Worm (Caenorhabditis elegans): ENCODE results near the gene Y102A11A.5.

Y102A11A.5 gene

DNA sequence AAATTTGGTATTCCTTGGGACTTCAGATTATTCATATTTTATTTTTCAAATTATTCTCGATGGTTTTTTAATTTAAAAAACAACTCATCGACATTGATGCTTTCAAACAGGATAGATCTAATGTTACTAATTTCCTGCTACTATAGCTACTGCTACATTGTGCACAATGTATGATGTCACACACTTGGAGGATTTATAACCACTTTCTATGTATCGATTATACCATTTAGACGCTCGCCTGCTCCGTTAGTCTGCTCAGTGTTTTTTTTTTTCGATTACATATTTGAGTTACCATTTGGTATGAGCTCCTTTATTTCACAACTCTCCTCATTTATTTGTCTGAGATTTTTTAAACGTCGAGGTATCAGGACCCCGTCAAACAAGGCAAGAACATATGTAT, 41.0 kb downstream of the Y102A11A.5 start, which contains the start of gene Y40A1A.2:
TSS of gene Y40A1A.2 (plus strand) at position 301 of the 400 bp plus-strand sequence.
- TF ChIP-seq tbx-11 (GFP tag; IDR thresholded peaks at IDR 0.05) (no peak), hmbx-1 (tag; optimal IDR thresholded peaks at IDR 0.05) (no peak), ceh-36 (tag; optimal IDR thresholded peaks at IDR 0.05) (no peak), hnd-1 (tag; optimal IDR thresholded peaks at IDR 0.05) (no peak), hmg-4 (GFP tag; optimal IDR thresholded peaks at IDR 0.05) (no peak), ceh-13 (GFP tag; optimal IDR thresholded peaks at IDR 0.05) (no peak), aly-1 (tag; optimal IDR thresholded peaks at IDR 0.05) (no peak), F13C5.2 (tag; optimal IDR thresholded peaks at IDR 0.05) (no peak)

DNA sequence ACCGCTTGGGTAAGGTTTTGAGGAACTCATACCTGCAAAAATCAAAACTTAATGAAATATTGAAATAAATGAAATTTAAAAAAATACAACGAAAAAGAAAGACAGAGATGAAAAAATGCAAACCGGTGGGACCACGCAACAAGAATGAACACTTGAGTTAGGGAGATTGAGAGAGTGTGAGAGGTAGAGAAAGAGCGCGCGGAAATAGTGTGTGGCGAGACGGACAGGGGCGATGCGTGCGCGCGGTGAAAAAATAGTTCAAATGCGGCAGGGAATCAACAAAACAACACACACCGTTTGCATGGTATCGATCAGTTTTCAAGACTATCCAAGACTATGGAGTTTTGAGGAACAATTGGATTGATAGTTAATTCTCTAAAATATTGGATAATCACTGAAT, 41.8 kb downstream of the Y102A11A.5 start, which contains the start of gene meg-3:
TSS of gene meg-3 (minus strand) at position 32 of the 400 bp plus-strand sequence.
- TF ChIP-seq B0310.2 (tag; optimal IDR thresholded peaks at IDR 0.05) (no peak), hmbx-1 (tag; optimal IDR thresholded peaks at IDR 0.05) (no peak), hnd-1 (tag; optimal IDR thresholded peaks at IDR 0.05) (no peak), ama-1 (optimal IDR thresholded peaks at IDR 0.05) (no peak), tbx-11 (GFP tag; IDR thresholded peaks at IDR 0.05) (no peak), ceh-36 (tag; optimal IDR thresholded peaks at IDR 0.05) (no peak), ceh-13 (GFP tag; optimal IDR thresholded peaks at IDR 0.05) (no peak)

DNA sequence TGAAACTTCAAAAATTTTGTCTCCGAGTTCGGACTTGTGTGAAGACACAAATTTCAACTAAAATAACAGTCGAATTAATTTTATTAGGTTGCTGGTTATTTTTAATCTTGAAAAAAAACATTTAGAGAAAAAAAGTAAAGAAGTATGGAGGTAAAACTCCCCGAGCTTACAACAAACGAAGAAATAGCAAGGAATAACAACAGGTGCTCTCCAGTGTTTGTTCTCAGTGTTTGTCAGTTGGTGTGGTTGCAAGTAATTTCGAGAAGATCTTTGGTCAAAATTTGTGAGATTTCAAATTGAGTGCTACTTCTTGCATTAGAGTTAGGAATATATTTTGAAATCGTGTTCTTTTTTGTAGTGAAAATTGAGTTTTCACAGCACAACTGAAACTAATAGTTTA, 46.6 kb downstream of the Y102A11A.5 start:
- no peak for TF ChIP-seq tbx-37 (GFP tag; conservative IDR thresholded peaks at IDR 0.05)
- no peak for TF ChIP-seq scrt-1 (GFP tag; IDR thresholded peaks at IDR 0.05)
- TF ChIP-seq flt-1 (GFP tag; IDR thresholded peaks at IDR 0.05), result no peak
- TF ChIP-seq ceh-36 (tag; optimal IDR thresholded peaks at IDR 0.05), result no peak
- no peak for TF ChIP-seq ceh-13 (GFP tag; optimal IDR thresholded peaks at IDR 0.05)
- TF ChIP-seq aly-1 (tag; optimal IDR thresholded peaks at IDR 0.05), result no peak
- TF ChIP-seq sea-1 (GFP tag; conservative IDR thresholded peaks at IDR 0.05), result no peak
- no peak for TF ChIP-seq tra-4 (tag; optimal IDR thresholded peaks at IDR 0.05)
- no peak for TF ChIP-seq hmg-4 (GFP tag; optimal IDR thresholded peaks at IDR 0.05)
- no peak for TF ChIP-seq ama-1 (optimal IDR thresholded peaks at IDR 0.05)
- TF ChIP-seq pes-1 (GFP tag; IDR thresholded peaks at IDR 0.05), result no peak
- TF ChIP-seq ets-7 (tag; optimal IDR thresholded peaks at IDR 0.05), result no peak
- no peak for TF ChIP-seq tbx-11 (GFP tag; IDR thresholded peaks at IDR 0.05)
- no peak for TF ChIP-seq hmbx-1 (tag; optimal IDR thresholded peaks at IDR 0.05)
- no peak for TF ChIP-seq F13C5.2 (tag; optimal IDR thresholded peaks at IDR 0.05)
- TF ChIP-seq B0310.2 (tag; optimal IDR thresholded peaks at IDR 0.05), result no peak

DNA sequence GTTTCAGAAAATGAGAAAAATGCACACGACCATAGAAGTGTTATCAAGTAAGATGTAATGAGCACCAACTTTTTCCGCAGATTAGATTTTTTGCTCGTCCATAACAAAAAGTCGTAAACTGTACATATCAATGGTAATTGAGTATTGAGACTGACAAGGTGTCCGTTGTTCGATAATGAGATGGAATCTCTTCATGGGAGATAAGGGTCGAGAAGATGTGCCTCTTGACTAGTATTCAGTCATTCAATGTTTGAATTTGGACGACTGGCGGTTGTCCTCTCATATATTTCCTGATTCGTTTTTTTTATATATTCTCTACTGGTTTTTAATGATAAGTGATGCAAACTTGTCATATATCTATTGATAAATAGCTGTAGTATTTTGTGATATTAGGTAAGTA, 49.7 kb downstream of the Y102A11A.5 start:
- TF ChIP-seq ceh-36 (tag; optimal IDR thresholded peaks at IDR 0.05) (no peak), B0310.2 (tag; optimal IDR thresholded peaks at IDR 0.05) (no peak), pes-1 (GFP tag; IDR thresholded peaks at IDR 0.05) (no peak), ama-1 (optimal IDR thresholded peaks at IDR 0.05) (no peak), tbx-37 (GFP tag; conservative IDR thresholded peaks at IDR 0.05) (no peak), flt-1 (GFP tag; IDR thresholded peaks at IDR 0.05) (no peak)

Data from whole organism, early embryonic.